Worm (Caenorhabditis elegans) whole organism, late embryonic: ENCODE measurements around the gene unc-17.

Source experiments
- ceh-24 ChIP-seq: sonication (generic microtip); optimal IDR thresholded peaks from 2 replicates; lab custom pipeline; 2016; ENCODE audit warnings: mild to moderate bottlenecking, missing genetic modification characterization, missing compliant biosample characterization
- ceh-9 ChIP-seq: sonication (generic microtip); optimal IDR thresholded peaks from 2 replicates; lab custom pipeline; 2016; ENCODE audit warnings: mild to moderate bottlenecking, missing genetic modification characterization, inconsistent platforms, missing compliant biosample characterization
- fkh-10 ChIP-seq: fragments of 150-350 bp; optimal IDR thresholded peaks from 2 replicates; lab custom pipeline; 2014; ENCODE audit warnings: missing biosample characterization, missing genetic modification reagents, missing genetic modification characterization
- gmeb-2 ChIP-seq: sonication (generic microtip); optimal IDR thresholded peaks from 2 replicates; lab custom pipeline; 2016; ENCODE audit warnings: missing genetic modification characterization, inconsistent platforms, missing compliant biosample characterization
- ref-2 ChIP-seq: sonication (generic microtip); optimal IDR thresholded peaks from 2 replicates; lab custom pipeline; 2016; ENCODE audit warnings: missing genetic modification characterization, missing compliant biosample characterization
- tbx-2 ChIP-seq: sonication (generic microtip); optimal IDR thresholded peaks from 2 replicates; lab custom pipeline; 2016; ENCODE audit warnings: missing genetic modification characterization, missing compliant biosample characterization
- unc-86 ChIP-seq: sonication (generic microtip); optimal IDR thresholded peaks from 2 replicates; lab custom pipeline; 2016; ENCODE audit warnings: missing genetic modification characterization, missing compliant biosample characterization

DNA sequence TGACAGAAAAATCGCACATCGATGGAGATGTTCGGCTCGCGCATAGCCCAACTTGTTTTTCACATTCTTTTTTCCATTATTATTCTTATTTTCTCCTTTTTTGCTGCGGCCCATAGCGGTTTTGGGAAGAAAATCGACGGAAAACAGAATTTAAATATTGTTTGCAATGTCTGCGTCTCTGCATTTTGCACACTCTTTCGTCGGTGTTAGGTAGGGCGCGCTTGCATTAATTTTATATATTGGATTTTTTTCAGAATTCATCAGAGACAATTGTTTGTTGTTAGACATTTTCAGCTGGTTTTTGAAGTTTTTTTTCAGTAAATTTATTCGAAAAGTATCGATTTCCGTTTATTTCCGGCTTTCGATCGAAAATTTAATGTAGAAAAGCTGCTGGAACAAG lies 25.4 kb downstream of the unc-17 start, which contains the start of gene Y37E11B.6:
- TF ChIP-seq tbx-2 (tag; lab: Kevin White, UChicago), result no peak
- TF ChIP-seq unc-86 (tag; lab: Kevin White, UChicago), result no peak
- no peak for TF ChIP-seq ref-2
- no peak for TF ChIP-seq gmeb-2
- no peak for TF ChIP-seq fkh-10 (GFP tag; lab: Kevin White, UChicago)
- TF ChIP-seq ceh-24 (tag; lab: Kevin White, UChicago), result no peak
- no peak for TF ChIP-seq ceh-9 (tag; lab: Kevin White, UChicago)
